Fruit fly (Drosophila melanogaster) whole organism, embryonic: ENCODE measurements around the gene CG14427.

ENCODE experiments used
- ATbp ChIP-seq: fragments of 200-800 bp; sonication (Bioruptor generic); optimal IDR thresholded peaks from 2 replicates; lab custom pipeline; 2017; ENCODE audit warnings: missing biosample characterization, mild to moderate bottlenecking, missing genetic modification characterization, missing genetic modification reagents
- Atf-2 ChIP-seq: fragments of 200-800 bp; sonication (Bioruptor generic); optimal IDR thresholded peaks from 2 replicates; lab custom pipeline; 2016; ENCODE audit warnings: missing biosample characterization, missing genetic modification characterization
- Awh ChIP-seq: fragments of 200-800 bp; sonication (Bioruptor generic); IDR thresholded peaks from 2 replicates; pipeline ENCODE4, ENCODE4 v1.3.6; 2022; ENCODE audit warnings: missing biosample characterization, missing genetic modification characterization
- CG10431 ChIP-seq: fragments of 200-800 bp; sonication (Bioruptor generic); optimal IDR thresholded peaks from 3 replicates; lab custom pipeline; 2018; ENCODE audit warnings: missing biosample characterization, mild to moderate bottlenecking, missing genetic modification characterization
- CG10462 ChIP-seq: fragments of 200-800 bp; sonication (Bioruptor generic); optimal IDR thresholded peaks from 2 replicates; lab custom pipeline; 2016; ENCODE audit warnings: missing biosample characterization, missing genetic modification characterization
- CG12236 ChIP-seq: fragments of 200-800 bp; sonication (Bioruptor generic); optimal IDR thresholded peaks from 2 replicates; lab custom pipeline; 2016; ENCODE audit warnings: missing biosample characterization, missing genetic modification characterization
- CG13775 ChIP-seq: fragments of 200-800 bp; sonication (Bioruptor generic); optimal IDR thresholded peaks from 3 replicates; lab custom pipeline; 2017; ENCODE audit warnings: missing biosample characterization, mild to moderate bottlenecking, missing genetic modification characterization
- CG14860 ChIP-seq: fragments of 200-800 bp; sonication (Bioruptor generic); IDR thresholded peaks from 3 replicates; pipeline ENCODE4 v1.3.6; 2022; ENCODE audit warnings: missing biosample characterization, missing genetic modification characterization; ENCODE audit not compliant: partially characterized antibody
- CG15514 ChIP-seq: fragments of 200-800 bp; sonication (Bioruptor generic); optimal IDR thresholded peaks from 3 replicates; lab custom pipeline; 2017; ENCODE audit warnings: missing biosample characterization, missing genetic modification characterization, mild to moderate bottlenecking, moderate library complexity, missing genetic modification reagents
- CG1603 ChIP-seq: fragments of 200-800 bp; sonication (Bioruptor generic); optimal IDR thresholded peaks from 2 replicates; lab custom pipeline; 2019; ENCODE audit warnings: missing biosample characterization, mild to moderate bottlenecking, missing genetic modification characterization, moderate library complexity
- CG16813 ChIP-seq: fragments of 200-800 bp; sonication (Bioruptor generic); IDR thresholded peaks from 3 replicates; pipeline ENCODE4 v1.3.6; 2022; ENCODE audit warnings: missing biosample characterization, missing genetic modification characterization; ENCODE audit not compliant: partially characterized antibody
- CG17568 ChIP-seq: fragments of 200-800 bp; sonication (Bioruptor generic); optimal IDR thresholded peaks from 2 replicates; lab custom pipeline; 2018; ENCODE audit warnings: missing biosample characterization, mild to moderate bottlenecking, missing genetic modification characterization, moderate library complexity
- CG17612 ChIP-seq: fragments of 200-800 bp; sonication (Bioruptor generic); IDR thresholded peaks from 2 replicates; pipeline ENCODE4 v1.3.6; 2022; ENCODE audit warnings: missing biosample characterization, missing genetic modification characterization
- CG1792 ChIP-seq: fragments of 200-800 bp; sonication (Bioruptor generic); optimal IDR thresholded peaks from 2 replicates; lab custom pipeline; 2016; ENCODE audit warnings: missing biosample characterization, missing genetic modification characterization
- CG31441 ChIP-seq: fragments of 200-800 bp; sonication (Bioruptor generic); IDR thresholded peaks from 2 replicates; pipeline ENCODE4 v1.3.6; 2022; ENCODE audit warnings: missing biosample characterization, missing genetic modification characterization
- CG3407 ChIP-seq: fragments of 200-800 bp; sonication (Bioruptor generic); optimal IDR thresholded peaks from 2 replicates; lab custom pipeline; 2018; ENCODE audit warnings: missing biosample characterization, mild to moderate bottlenecking, missing genetic modification characterization
- CG4820 ChIP-seq: fragments of 200-800 bp; sonication (Bioruptor generic); optimal IDR thresholded peaks from 3 replicates; lab custom pipeline; 2016; ENCODE audit warnings: missing biosample characterization, missing genetic modification characterization
- CG6272 ChIP-seq: fragments of 200-800 bp; sonication (Bioruptor generic); IDR thresholded peaks from 2 replicates; pipeline ENCODE4 v1.3.6; 2022; ENCODE audit warnings: missing biosample characterization, missing genetic modification characterization
- CG6765 ChIP-seq: fragments of 200-800 bp; sonication (Bioruptor generic); optimal IDR thresholded peaks from 3 replicates; lab custom pipeline; 2017; ENCODE audit warnings: missing biosample characterization, mild to moderate bottlenecking, missing genetic modification characterization
- CG6791 ChIP-seq: fragments of 200-800 bp; sonication (Bioruptor generic); IDR thresholded peaks from 3 replicates; pipeline ENCODE4 v1.3.6; 2022; ENCODE audit warnings: missing biosample characterization, missing genetic modification characterization; ENCODE audit not compliant: partially characterized antibody
- CG7987 ChIP-seq: fragments of 200-800 bp; sonication (Bioruptor generic); optimal IDR thresholded peaks from 2 replicates; lab custom pipeline; 2018; ENCODE audit warnings: missing biosample characterization, mild to moderate bottlenecking, missing genetic modification characterization, moderate library complexity
- Chrac-16 ChIP-seq: fragments of 200-800 bp; sonication (Bioruptor generic); optimal IDR thresholded peaks from 3 replicates; lab custom pipeline; 2016; ENCODE audit warnings: missing biosample characterization, missing genetic modification characterization
- Lpt ChIP-seq: fragments of >200 bp; optimal IDR thresholded peaks from 2 replicates; lab custom pipeline; 2018; ENCODE audit warnings: missing biosample characterization, missing genetic modification characterization
- MESR4 ChIP-seq: fragments of 200-800 bp; sonication (Bioruptor generic); optimal IDR thresholded peaks from 2 replicates; lab custom pipeline; 2018; ENCODE audit warnings: missing biosample characterization, mild to moderate bottlenecking, missing genetic modification characterization, moderate library complexity
- Myb ChIP-seq: fragments of 200-800 bp; sonication (Bioruptor generic); optimal IDR thresholded peaks from 2 replicates; lab custom pipeline; 2016; ENCODE audit warnings: missing biosample characterization, missing genetic modification characterization
- Optix ChIP-seq: fragments of 200-800 bp; sonication (Bioruptor generic); IDR thresholded peaks from 3 replicates; pipeline ENCODE4 v1.3.6; 2022; ENCODE audit warnings: missing biosample characterization, missing genetic modification characterization
- Pdp1 ChIP-seq, 2 experiments: fragments of 200-800 bp; sonication (Bioruptor generic); optimal IDR thresholded peaks; 3 replicates each; lab custom pipeline; 2016; ENCODE audit warnings: missing biosample characterization in 2 of 2, missing genetic modification characterization in 2 of 2, mild to moderate bottlenecking in 1 of 2, moderate library complexity in 1 of 2
- Usf ChIP-seq: fragments of 200-800 bp; sonication (Bioruptor generic); optimal IDR thresholded peaks from 2 replicates; lab custom pipeline; 2017; ENCODE audit warnings: missing genotype, missing biosample characterization, missing genetic modification characterization
- ase ChIP-seq: fragments of 200-800 bp; sonication (Bioruptor generic); IDR thresholded peaks from 3 replicates; pipeline ENCODE4 v1.3.6; 2022; ENCODE audit warnings: missing biosample characterization, missing genetic modification characterization
- ato ChIP-seq: fragments of 200-800 bp; sonication (Bioruptor generic); IDR thresholded peaks from 2 replicates; pipeline ENCODE4 v1.3.6; 2022; ENCODE audit warnings: missing biosample characterization, missing genetic modification characterization; ENCODE audit not compliant: partially characterized antibody
- chif ChIP-seq, 2 experiments: fragments of 200-800 bp; sonication (Bioruptor generic); optimal IDR thresholded peaks; 3 replicates each; lab custom pipeline; 2016; ENCODE audit warnings: missing biosample characterization in 2 of 2, missing genetic modification characterization in 2 of 2
- chn ChIP-seq: fragments of 200-800 bp; sonication (Bioruptor generic); optimal IDR thresholded peaks from 2 replicates; lab custom pipeline; 2016; ENCODE audit warnings: missing biosample characterization, missing genetic modification characterization
- croc ChIP-seq: fragments of 200-800 bp; sonication (Bioruptor generic); conservative IDR thresholded peaks from 3 replicates; pipeline ENCODE4 v1.3.6; 2022; ENCODE audit warnings: missing biosample characterization, missing genetic modification characterization
- eve ChIP-seq, 2 experiments: fragments of >200 bp; optimal IDR thresholded peaks; 2 replicates each; lab custom pipeline; 2017; ENCODE audit warnings: missing biosample characterization in 2 of 2, missing genetic modification characterization in 2 of 2
- hbn ChIP-seq: fragments of 200-800 bp; sonication (Bioruptor generic); IDR thresholded peaks from 2 replicates; pipeline ENCODE4 v1.3.6; 2022; ENCODE audit warnings: missing biosample characterization, missing genetic modification characterization; ENCODE audit not compliant: partially characterized antibody
- lilli ChIP-seq: fragments of 200-800 bp; sonication (Bioruptor generic); optimal IDR thresholded peaks from 3 replicates; lab custom pipeline; 2016; ENCODE audit warnings: missing biosample characterization, missing genetic modification characterization
- lmd ChIP-seq: fragments of 200-800 bp; sonication (Bioruptor generic); IDR thresholded peaks from 2 replicates; pipeline ENCODE4 v1.3.6; 2022; ENCODE audit warnings: missing biosample characterization, missing genetic modification characterization
- mld ChIP-seq: fragments of 200-800 bp; sonication (Bioruptor generic); IDR thresholded peaks from 3 replicates; pipeline ENCODE4 v1.3.6; 2022; ENCODE audit warnings: missing biosample characterization, missing genetic modification characterization; ENCODE audit not compliant: partially characterized antibody
- nerfin-2 ChIP-seq: fragments of 200-800 bp; sonication (Bioruptor generic); IDR thresholded peaks from 2 replicates; pipeline ENCODE4 v1.3.6; 2022; ENCODE audit warnings: missing biosample characterization, missing genetic modification characterization; ENCODE audit not compliant: partially characterized antibody
- scrt ChIP-seq: fragments of 200-800 bp; sonication (Bioruptor generic); optimal IDR thresholded peaks from 2 replicates; lab custom pipeline; 2018; ENCODE audit warnings: missing biosample characterization, mild to moderate bottlenecking, missing genetic modification characterization, moderate library complexity
- sens-2 ChIP-seq: fragments of 200-800 bp; sonication (Bioruptor generic); IDR thresholded peaks from 2 replicates; pipeline ENCODE4 v1.3.6; 2022; ENCODE audit warnings: missing biosample characterization, missing genetic modification characterization
- slp2 ChIP-seq: fragments of 200-800 bp; sonication (Bioruptor generic); optimal IDR thresholded peaks from 2 replicates; lab custom pipeline; 2016; ENCODE audit warnings: missing biosample characterization, missing genetic modification characterization
- stc ChIP-seq: fragments of 200-800 bp; sonication (Bioruptor generic); IDR thresholded peaks from 2 replicates; pipeline ENCODE4 v1.3.6; 2022; ENCODE audit warnings: missing biosample characterization, missing genetic modification characterization
- tin ChIP-seq: fragments of 200-800 bp; sonication (Bioruptor generic); optimal IDR thresholded peaks from 3 replicates; lab custom pipeline; 2016; ENCODE audit warnings: missing biosample characterization, missing genetic modification characterization
- tll ChIP-seq, 2 experiments: fragments of 200-800 bp in 1 of 2; fragments of >200 bp in 1 of 2; sonication (Bioruptor generic) in 1 of 2; optimal IDR thresholded peaks; 2 replicates each; lab custom pipeline; 2017 to 2019; ENCODE audit warnings: missing biosample characterization in 2 of 2, missing genetic modification characterization in 2 of 2, mild to moderate bottlenecking in 1 of 2, moderate library complexity in 1 of 2
- unc-4 ChIP-seq: fragments of 200-800 bp; sonication (Bioruptor generic); IDR thresholded peaks from 2 replicates; pipeline ENCODE4 v1.3.6; 2022; ENCODE audit warnings: missing biosample characterization, missing genetic modification characterization; ENCODE audit not compliant: partially characterized antibody
- usp ChIP-seq: fragments of >200 bp; optimal IDR thresholded peaks from 2 replicates; lab custom pipeline; 2017; ENCODE audit warnings: missing biosample characterization, missing genetic modification characterization
- yki ChIP-seq: fragments of >200 bp; optimal IDR thresholded peaks from 3 replicates; lab custom pipeline; 2018
- zen2 ChIP-seq: fragments of 200-800 bp; sonication (Bioruptor generic); IDR thresholded peaks from 3 replicates; pipeline ENCODE4 v1.3.6; 2022; ENCODE audit warnings: missing biosample characterization, missing genetic modification characterization; ENCODE audit not compliant: partially characterized antibody

CG14427 gene

dm6 chrX:7004101-7004700 lies 36.2 kb upstream of the CG14427 start (continued):
- TF ChIP-seq CG6272: no peak
- no peak for TF ChIP-seq ato
- TF ChIP-seq Chrac-16 (GFP tag; lab: Kevin White, UChicago): peak; percentile 29
- no peak for TF ChIP-seq CG16813 (GFP tag; lab: Robert Waterston, UW)
- TF ChIP-seq CG6765 (GFP tag; lab: Kevin White, UChicago): peak; percentile 35
- TF ChIP-seq sens-2 (GFP tag; lab: Robert Waterston, UW): peak; percentile 68
- peak; percentile 24 for TF ChIP-seq MESR4 (GFP tag; lab: Kevin White, UChicago)
- peak; percentile 29; the same call in 1 of the 2 replicates for TF ChIP-seq lmd
- peak; percentile 57; the same call in 1 of the 2 replicates for TF ChIP-seq stc
- TF ChIP-seq croc (GFP tag; lab: Robert Waterston, UW): peak; percentile 35; the same call in 1 of the 3 replicates
- TF ChIP-seq CG6791: no peak
- peak; percentile 90 for TF ChIP-seq Awh (GFP tag; lab: Robert Waterston, UW)
- TF ChIP-seq CG4820 (GFP tag; lab: Kevin White, UChicago): peak; percentile 79
- TF ChIP-seq yki (lab: Kevin White, UChicago): no peak
- no peak for TF ChIP-seq hbn (GFP tag; lab: Robert Waterston, UW)
- TF ChIP-seq CG17568 (GFP tag; lab: Kevin White, UChicago): peak; percentile 93
- TF ChIP-seq CG1792: peak; percentile 77
- TF ChIP-seq chn: peak; percentile 68
- TF ChIP-seq scrt (GFP tag; lab: Kevin White, UChicago): peak; percentile 67
- peak in 1 of 2 experiments; percentile 66 for TF ChIP-seq tll (GFP tag; optimal IDR thresholded peaks at IDR 0.05; lab: Kevin White, UChicago)
- TF ChIP-seq Usf (GFP tag; lab: Kevin White, UChicago): peak; percentile 42
- TF ChIP-seq usp (GFP tag; lab: Kevin White, UChicago): no peak
- TF ChIP-seq CG31441 (GFP tag; lab: Robert Waterston, UW): peak; percentile 77
- TF ChIP-seq chif (GFP tag; optimal IDR thresholded peaks at IDR 0.05; lab: Kevin White, UChicago): peak; percentile 82 to 84
- no peak for TF ChIP-seq mld
- peak; percentile 90 for TF ChIP-seq CG1603 (tag; lab: Kevin White, UChicago)
- TF ChIP-seq CG17612 (GFP tag; lab: Robert Waterston, UW): peak; percentile 42; the same call in 1 of the 2 replicates
- peak; percentile 64 to 76 for TF ChIP-seq Pdp1 (GFP tag; optimal IDR thresholded peaks at IDR 0.05; lab: Kevin White, UChicago)
- peak; percentile 90 for TF ChIP-seq CG10431 (GFP tag; lab: Kevin White, UChicago)
- TF ChIP-seq ATbp: peak; percentile 96
- TF ChIP-seq Myb (GFP tag; lab: Kevin White, UChicago): peak; percentile 59
- TF ChIP-seq tin (GFP tag; lab: Kevin White, UChicago): peak; percentile 61
- TF ChIP-seq slp2 (GFP tag; lab: Kevin White, UChicago): peak; percentile 68
- TF ChIP-seq CG15514 (GFP tag; lab: Kevin White, UChicago): peak; percentile 69
- peak; percentile 84 for TF ChIP-seq CG7987 (GFP tag; lab: Kevin White, UChicago)
- TF ChIP-seq CG10462 (GFP tag; lab: Kevin White, UChicago): peak; percentile 87
- peak; percentile 97 for TF ChIP-seq CG12236 (GFP tag; lab: Kevin White, UChicago)
- peak; percentile 75 for TF ChIP-seq CG13775 (GFP tag; lab: Kevin White, UChicago)
- no peak for TF ChIP-seq Lpt (GFP tag; lab: Kevin White, UChicago)
- peak; percentile 54; the same call in 2 of the 3 replicates for TF ChIP-seq ase
- no peak for TF ChIP-seq unc-4
- TF ChIP-seq eve (GFP tag; optimal IDR thresholded peaks at IDR 0.05; lab: Kevin White, UChicago): peak in 1 of 2 experiments; percentile 55
- TF ChIP-seq zen2 (GFP tag; lab: Robert Waterston, UW): no peak
- TF ChIP-seq nerfin-2 (GFP tag; lab: Robert Waterston, UW): no peak
- peak; percentile 88 for TF ChIP-seq Atf-2
- peak; percentile 96 for TF ChIP-seq CG3407 (GFP tag; lab: Kevin White, UChicago)
- no peak for TF ChIP-seq CG14860 (GFP tag; lab: Robert Waterston, UW)
- TF ChIP-seq Optix (GFP tag; lab: Robert Waterston, UW): peak; percentile 72
- peak; percentile 58 for TF ChIP-seq lilli (GFP tag; lab: Kevin White, UChicago)
